Worm (Caenorhabditis elegans) whole organism, midembryonic: ENCODE measurements around the gene nhx-6.
"Not testable (repeated sequence)": the region's sequence is repeated elsewhere in the genome, so short reads cannot be mapped to it uniquely, and the experiment has no call there.

ENCODE experiments used
- T22C8.4 ChIP-seq: fragments of 200-800 bp; sonication (Bioruptor generic); IDR thresholded peaks from 2 replicates; pipeline ENCODE4 v1.3.6; 2022; ENCODE audit warnings: missing genetic modification characterization, missing compliant biosample characterization
- cog-1 ChIP-seq: sonication (generic microtip); optimal IDR thresholded peaks from 2 replicates; lab custom pipeline; 2016; ENCODE audit warnings: missing genetic modification characterization, missing compliant biosample characterization
- flt-1 ChIP-seq: fragments of 200-800 bp; sonication (Bioruptor generic); IDR thresholded peaks from 2 replicates; pipeline ENCODE4 v1.3.6; 2022; ENCODE audit warnings: missing genetic modification characterization, missing compliant biosample characterization
- klf-2 ChIP-seq: fragments of 200-800 bp; sonication (Bioruptor generic); conservative IDR thresholded peaks from 2 replicates; pipeline ENCODE4 v1.3.6; 2022; ENCODE audit warnings: missing genetic modification reagents, missing genetic modification characterization, missing compliant biosample characterization
- med-1 ChIP-seq: sonication (generic microtip); optimal IDR thresholded peaks from 2 replicates; lab custom pipeline; 2017; ENCODE audit warnings: missing genetic modification characterization, mild to moderate bottlenecking, missing compliant biosample characterization, antibody characterized with exemption, missing genetic modification reagents; ENCODE audit not compliant: insufficient read depth
- ref-1 ChIP-seq: fragments of 200-800 bp; sonication (Bioruptor generic); conservative IDR thresholded peaks from 2 replicates; pipeline ENCODE4 v1.3.6; 2022; ENCODE audit warnings: missing genetic modification reagents, missing genetic modification characterization, missing compliant biosample characterization
- tab-1 ChIP-seq: fragments of 200-800 bp; sonication (Bioruptor generic); IDR thresholded peaks from 2 replicates; pipeline ENCODE4 v1.3.6; 2022; ENCODE audit warnings: missing genetic modification characterization, missing compliant biosample characterization
- ztf-23 ChIP-seq: fragments of 200-800 bp; sonication (Bioruptor generic); IDR thresholded peaks from 2 replicates; pipeline ENCODE4 v1.3.6; 2022; ENCODE audit warnings: missing genetic modification reagents, missing genetic modification characterization, missing compliant biosample characterization
- ztf-29 ChIP-seq: fragments of 200-800 bp; sonication (Bioruptor generic); IDR thresholded peaks from 2 replicates; pipeline ENCODE4 v1.3.6; 2022; ENCODE audit warnings: missing genetic modification reagents, missing genetic modification characterization, missing compliant biosample characterization

Gene nhx-6

ce11 chrII:1636392-1636791, 34.2 kb upstream of the nhx-6 start, which contains the start of gene srg-20:
Gene srg-20 (plus strand): TSS chrII:1636692.
- TF ChIP-seq cog-1 (tag; lab: Kevin White, UChicago); ztf-23; ref-1 (GFP tag; lab: Robert Waterston, UW): not testable (repeated sequence)

DNA sequence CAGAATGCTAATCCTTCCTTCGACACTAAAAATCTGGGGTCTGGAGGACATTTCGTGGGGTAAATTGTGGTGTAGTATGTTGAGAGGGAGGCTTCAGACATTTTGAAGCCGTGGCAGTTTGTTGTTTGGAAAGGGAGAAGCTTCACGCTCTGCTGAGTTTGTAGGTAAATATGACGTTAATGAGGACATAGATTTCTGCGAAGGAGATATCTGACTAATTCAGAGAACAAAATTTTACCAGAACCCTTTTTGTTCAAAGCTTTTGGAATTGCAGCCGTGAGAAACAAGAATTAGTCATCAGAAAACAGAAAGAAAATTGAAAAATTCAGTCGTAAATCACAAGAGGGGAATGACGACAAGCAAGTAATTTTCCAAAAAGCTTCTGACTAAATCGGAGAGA, 30.1 kb upstream of the nhx-6 start, which contains the start of gene srh-72:
Gene srh-72 (minus strand): TSS at position 101 of the 400 bp plus-strand sequence.
- TF ChIP-seq cog-1 (tag; lab: Kevin White, UChicago) (no peak), flt-1 (no peak), med-1 (GFP tag; lab: Kevin White, UChicago) (no peak), ztf-23 (no peak), klf-2 (GFP tag; lab: Robert Waterston, UW) (no peak), ztf-29 (GFP tag; lab: Robert Waterston, UW) (no peak), T22C8.4 (GFP tag; lab: Robert Waterston, UW) (no peak), tab-1 (GFP tag; lab: Robert Waterston, UW) (no peak), ref-1 (GFP tag; lab: Robert Waterston, UW) (no peak)

DNA sequence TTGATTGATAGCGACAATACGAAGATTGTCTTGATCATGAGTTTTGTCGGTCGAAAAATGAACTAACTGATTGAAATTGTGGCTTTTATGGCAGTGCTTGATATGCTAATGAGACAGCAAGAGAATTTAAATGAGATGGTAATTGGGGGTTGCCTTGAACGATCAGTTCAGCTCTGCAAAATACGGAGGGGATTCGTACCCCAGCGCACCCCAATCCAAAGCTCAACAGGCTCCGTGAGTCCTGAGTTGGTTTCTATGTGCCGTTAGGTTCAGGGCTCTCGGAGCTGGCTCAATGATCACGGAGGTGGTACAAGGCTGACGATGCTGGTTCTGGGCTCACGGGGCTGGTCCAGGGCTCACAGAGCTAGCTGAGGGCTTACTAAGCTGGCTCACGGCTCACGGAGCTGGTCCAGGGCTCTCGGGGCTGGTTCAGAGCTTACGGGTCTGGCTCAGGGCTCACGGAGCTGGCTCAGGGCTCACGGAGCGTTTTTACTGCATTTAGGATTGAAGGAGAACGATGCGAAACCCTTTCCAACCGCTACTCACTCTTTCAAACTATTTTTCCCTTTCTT, 25.8 kb upstream of the nhx-6 start, which contains the start of gene ZC204.6:
Gene ZC204.6 (minus strand): TSS at position 51 of the 572 bp plus-strand sequence.
- TF ChIP-seq cog-1 (tag; lab: Kevin White, UChicago) (no peak), med-1 (GFP tag; lab: Kevin White, UChicago) (no peak), tab-1 (GFP tag; lab: Robert Waterston, UW) (no peak), ztf-29 (GFP tag; lab: Robert Waterston, UW) (no peak), T22C8.4 (GFP tag; lab: Robert Waterston, UW) (no peak), flt-1 (no peak), ref-1 (GFP tag; lab: Robert Waterston, UW) (no peak), ztf-23 (no peak), klf-2 (GFP tag; lab: Robert Waterston, UW) (no peak)

ce11 chrII:1646199-1646598, 24.4 kb upstream of the nhx-6 start, which contains the start of gene ZC204.17:
Gene ZC204.17 (minus strand): TSS chrII:1646299.
- TF ChIP-seq cog-1 (tag; lab: Kevin White, UChicago) (no peak), flt-1 (no peak), ztf-29 (GFP tag; lab: Robert Waterston, UW) (no peak), tab-1 (GFP tag; lab: Robert Waterston, UW) (no peak), ref-1 (GFP tag; lab: Robert Waterston, UW) (no peak)

DNA sequence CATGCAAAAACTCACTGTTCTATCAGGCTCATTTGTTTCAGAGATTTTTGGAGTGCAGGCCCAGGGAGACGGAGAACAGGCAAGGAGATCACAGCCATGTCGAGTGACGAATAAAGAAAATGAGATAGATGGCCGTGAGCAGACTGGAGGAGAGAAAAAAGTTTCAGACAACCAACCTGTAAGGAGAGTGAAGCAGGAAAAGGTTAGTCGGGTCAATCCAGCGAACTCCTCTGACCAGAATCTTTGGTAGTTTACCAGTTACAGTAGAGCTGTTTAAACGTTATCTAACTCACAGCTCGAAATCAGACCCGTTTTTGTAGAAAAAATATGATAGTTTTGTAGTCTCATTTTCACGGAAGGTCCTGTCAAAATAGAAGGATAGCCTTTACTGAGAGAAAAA, 21.9 kb upstream of the nhx-6 start, which contains the start of gene fbxb-21:
Gene fbxb-21 (minus strand): TSS at position 101 of the 400 bp plus-strand sequence.
- TF ChIP-seq ref-1 (GFP tag; lab: Robert Waterston, UW) (no peak), ztf-23 (no peak), ztf-29 (GFP tag; lab: Robert Waterston, UW) (no peak), cog-1 (tag; lab: Kevin White, UChicago) (no peak), flt-1 (no peak), med-1 (GFP tag; lab: Kevin White, UChicago) (no peak), T22C8.4 (GFP tag; lab: Robert Waterston, UW) (no peak)

DNA sequence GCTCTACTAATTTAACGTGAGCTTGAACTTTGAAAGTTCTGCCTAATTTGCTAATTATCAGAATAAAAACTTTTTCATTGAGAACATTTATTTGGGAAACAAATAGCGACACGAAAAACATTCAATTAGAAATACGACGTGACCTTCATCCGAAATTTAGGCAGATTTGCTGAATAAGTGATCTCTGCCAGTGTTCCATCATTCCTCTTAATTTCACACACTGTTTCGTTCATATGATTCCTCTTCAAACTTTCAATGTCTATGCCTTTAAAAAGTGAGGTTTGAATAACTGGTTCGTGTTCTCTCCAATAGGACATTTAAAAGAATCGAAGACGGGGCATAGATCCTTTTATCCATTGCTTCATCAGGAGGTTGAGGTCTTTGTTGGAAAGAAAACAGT, 20.1 kb upstream of the nhx-6 start, which contains the start of gene fbxb-20:
Gene fbxb-20 (minus strand): TSS at position 101 of the 400 bp plus-strand sequence.
- TF ChIP-seq ref-1 (GFP tag; lab: Robert Waterston, UW) (no peak), tab-1 (GFP tag; lab: Robert Waterston, UW) (no peak), ztf-23 (no peak), cog-1 (tag; lab: Kevin White, UChicago) (no peak)

- TF ChIP-seq T22C8.4 (GFP tag; lab: Robert Waterston, UW) (no peak), med-1 (GFP tag; lab: Kevin White, UChicago) (no peak), ztf-29 (GFP tag; lab: Robert Waterston, UW) (no peak), ztf-23 (no peak), flt-1 (no peak), ref-1 (GFP tag; lab: Robert Waterston, UW) (no peak), klf-2 (GFP tag; lab: Robert Waterston, UW) (no peak), cog-1 (tag; lab: Kevin White, UChicago) (no peak), tab-1 (GFP tag; lab: Robert Waterston, UW) (no peak)
Measured at ce11 chrII:1651804-1652203, 18.8 kb upstream of the nhx-6 start, which contains the start of gene fbxb-16. Gene fbxb-16 (minus strand): TSS chrII:1651904.

- no peak for TF ChIP-seq T22C8.4 (GFP tag; lab: Robert Waterston, UW)
- no peak for TF ChIP-seq klf-2 (GFP tag; lab: Robert Waterston, UW)
- TF ChIP-seq tab-1 (GFP tag; lab: Robert Waterston, UW) = no peak
- no peak for TF ChIP-seq med-1 (GFP tag; lab: Kevin White, UChicago)
- no peak for TF ChIP-seq ref-1 (GFP tag; lab: Robert Waterston, UW)
- no peak for TF ChIP-seq flt-1
- no peak for TF ChIP-seq cog-1 (tag; lab: Kevin White, UChicago)
- TF ChIP-seq ztf-29 (GFP tag; lab: Robert Waterston, UW) = no peak
- no peak for TF ChIP-seq ztf-23
Measured at ce11 chrII:1653397-1653796, 17.2 kb upstream of the nhx-6 start, which contains the start of gene fbxb-15. Gene fbxb-15 (minus strand): TSS chrII:1653497.

- TF ChIP-seq tab-1 (GFP tag; lab: Robert Waterston, UW) = no peak
- TF ChIP-seq klf-2 (GFP tag; lab: Robert Waterston, UW) = no peak
- no peak for TF ChIP-seq ztf-29 (GFP tag; lab: Robert Waterston, UW)
- no peak for TF ChIP-seq ref-1 (GFP tag; lab: Robert Waterston, UW)
- TF ChIP-seq cog-1 (tag; lab: Kevin White, UChicago) = no peak
- no peak for TF ChIP-seq T22C8.4 (GFP tag; lab: Robert Waterston, UW)
- no peak for TF ChIP-seq med-1 (GFP tag; lab: Kevin White, UChicago)
- TF ChIP-seq ztf-23 = no peak
- no peak for TF ChIP-seq flt-1
Measured at ce11 chrII:1654917-1655316, 15.7 kb upstream of the nhx-6 start, which contains the start of gene btb-12. Gene btb-12 (plus strand): TSS chrII:1655217.
